Fruit fly (Drosophila melanogaster): ENCODE results near the gene HLH4C.
A peak's percentile ranks its signal among the peaks of the same experiment; 100 is the strongest.

HLH4C gene

dm6 chrX:4678913-4679812 is 31.9 kb upstream of the HLH4C start, which contains the start of gene fzr:
fzr (minus strand) TSS chrX:4679537.
- peak; percentile 85 for TF ChIP-seq CG9437 (GFP tag; optimal IDR thresholded peaks at IDR 0.05)
- peak in 1 of 2 experiments; percentile 32 for TF ChIP-seq Pdp1 (GFP tag; optimal IDR thresholded peaks at IDR 0.05)
- no peak for TF ChIP-seq emc (GFP tag; optimal IDR thresholded peaks at IDR 0.05)
- no peak for TF ChIP-seq Dref (GFP tag; IDR thresholded peaks at IDR 0.05)
- no peak for TF ChIP-seq CG17361 (GFP tag; IDR thresholded peaks at IDR 0.05)
- peak; percentile 42 for TF ChIP-seq MESR4 (GFP tag; optimal IDR thresholded peaks at IDR 0.05)
- TF ChIP-seq Ptx1 (GFP tag; IDR thresholded peaks at IDR 0.05): 0 out of 2 replicates have a peak, but pooled peaks have one; percentile 13
- TF ChIP-seq E2f2 (GFP tag; IDR thresholded peaks at IDR 0.05): peak; percentile 12; the same call in 1 of the 2 replicates
- TF ChIP-seq Mes4 (GFP tag; optimal IDR thresholded peaks at IDR 0.05): no peak
- TF ChIP-seq BEAF-32 (GFP tag; optimal IDR thresholded peaks at IDR 0.05): peak; percentile 32
- TF ChIP-seq sob (GFP tag; IDR thresholded peaks at IDR 0.05): 0 out of 2 replicates have a peak, but pooled peaks have one; percentile 5
- TF ChIP-seq CTCF (GFP tag; optimal IDR thresholded peaks at IDR 0.05): no peak
- peak; percentile 33 for TF ChIP-seq Lhr (GFP tag; optimal IDR thresholded peaks at IDR 0.05)
- TF ChIP-seq Mrtf (GFP tag; IDR thresholded peaks at IDR 0.05): no peak
- no peak for TF ChIP-seq ems (GFP tag; optimal IDR thresholded peaks at IDR 0.05)
- TF ChIP-seq trem (tag; optimal IDR thresholded peaks at IDR 0.05): peak; percentile 29
- TF ChIP-seq CG14860 (GFP tag; IDR thresholded peaks at IDR 0.05; ENCODE audit: partially characterized antibody): no peak
- TF ChIP-seq HLH4C (GFP tag; IDR thresholded peaks at IDR 0.05; ENCODE audit: partially characterized antibody): peak; percentile 36; the same call in 1 of the 3 replicates
- peak; percentile 50 to 88 for TF ChIP-seq crp (GFP tag; optimal IDR thresholded peaks at IDR 0.05)
- no peak for TF ChIP-seq CG12155 (GFP tag; optimal IDR thresholded peaks at IDR 0.05)
- TF ChIP-seq CG11504 (tag; optimal IDR thresholded peaks at IDR 0.05): no peak
- TF ChIP-seq klu (GFP tag; IDR thresholded peaks at IDR 0.05): no peak
- TF ChIP-seq BtbVII (GFP tag; optimal IDR thresholded peaks at IDR 0.05): no peak
- no peak for TF ChIP-seq bsh (GFP tag; optimal IDR thresholded peaks at IDR 0.05)
- peak; percentile 69 for TF ChIP-seq CG1832 (GFP tag; optimal IDR thresholded peaks at IDR 0.05)
- no peak for TF ChIP-seq CG12236 (GFP tag; optimal IDR thresholded peaks at IDR 0.05)
- TF ChIP-seq Sin3A (optimal IDR thresholded peaks at IDR 0.05): peak; percentile 29
- TF ChIP-seq CG16779 (GFP tag; IDR thresholded peaks at IDR 0.05): 0 out of 2 replicates have a peak, but pooled peaks have one; percentile 14
- peak; percentile 90 for TF ChIP-seq CG9797 (GFP tag; optimal IDR thresholded peaks at IDR 0.05)
- TF ChIP-seq pzg (GFP tag; optimal IDR thresholded peaks at IDR 0.05): peak; percentile 73
- TF ChIP-seq HmgZ (tag; optimal IDR thresholded peaks at IDR 0.05): no peak
- no peak for TF ChIP-seq pb (GFP tag; optimal IDR thresholded peaks at IDR 0.05)
- TF ChIP-seq CG4282 (GFP tag; optimal IDR thresholded peaks at IDR 0.05): no peak
- no peak for TF ChIP-seq CG4424 (GFP tag; optimal IDR thresholded peaks at IDR 0.05)
- TF ChIP-seq CG17568 (GFP tag; optimal IDR thresholded peaks at IDR 0.05): peak; percentile 15
- TF ChIP-seq CG10462 (GFP tag; optimal IDR thresholded peaks at IDR 0.05): no peak
- no peak for TF ChIP-seq mam (GFP tag; optimal IDR thresholded peaks at IDR 0.05)
- no peak for TF ChIP-seq mirr (GFP tag; optimal IDR thresholded peaks at IDR 0.05)
- TF ChIP-seq CG30403 (GFP tag; optimal IDR thresholded peaks at IDR 0.05): no peak
- 0 out of 3 replicates have a peak, but pooled peaks have one; percentile 29 for TF ChIP-seq H15 (GFP tag; IDR thresholded peaks at IDR 0.05)
- peak; percentile 97 for TF ChIP-seq Myb (GFP tag; optimal IDR thresholded peaks at IDR 0.05)
- TF ChIP-seq cg (GFP tag; optimal IDR thresholded peaks at IDR 0.05): peak; percentile 48
- 0 out of 2 replicates have a peak, but pooled peaks have one; percentile 12 for TF ChIP-seq ranshi (GFP tag; IDR thresholded peaks at IDR 0.05)
- peak; percentile 15 for TF ChIP-seq Dp (GFP tag; optimal IDR thresholded peaks at IDR 0.05)
- TF ChIP-seq CG11695 (GFP tag; IDR thresholded peaks at IDR 0.05): peak; percentile 65; the same call in 2 of the 3 replicates
- TF ChIP-seq Aef1 (GFP tag; IDR thresholded peaks at IDR 0.05): peak; percentile 35; the same call in 1 of the 3 replicates
- TF ChIP-seq pros (GFP tag; optimal IDR thresholded peaks at IDR 0.05): peak; percentile 49
- no peak for TF ChIP-seq CG6689 (GFP tag; IDR thresholded peaks at IDR 0.05)
- peak; percentile 93 for TF ChIP-seq CG4360 (GFP tag; IDR thresholded peaks at IDR 0.05)

Data from whole organism, embryonic.